Worm (Caenorhabditis elegans) whole organism, L1 larva: ENCODE measurements around the gene ets-7.

Experiments used
- alr-1 ChIP-seq: fragments of 200-800 bp; sonication (Bioruptor generic); optimal IDR thresholded peaks from 2 replicates; lab custom pipeline; 2018; ENCODE audit warnings: borderline replicate concordance, mild to moderate bottlenecking, missing genetic modification characterization, missing compliant biosample characterization
- dpl-1 ChIP-seq, 3 experiments: fragments of 150-350 bp in 2 of 3; sonication (generic microtip) in 1 of 3; optimal IDR thresholded peaks; 2 replicates each; lab custom pipeline; 2014 to 2017; ENCODE audit warnings: missing biosample characterization in 3 of 3, missing genetic modification characterization in 3 of 3, missing genetic modification reagents in 3 of 3
- elt-3 ChIP-seq, 6 experiments: fragments of 150-350 bp in 1 of 6; sonication (generic microtip); optimal IDR thresholded peaks; 2 replicates each; lab custom pipeline; 2017 to 2018; ENCODE audit warnings: missing biosample characterization in 6 of 6, missing genetic modification characterization in 6 of 6, inconsistent platforms in 1 of 6
- lin-39 ChIP-seq: fragments of 150-350 bp; optimal IDR thresholded peaks from 2 replicates; lab custom pipeline; 2014; ENCODE audit warnings: missing biosample characterization, missing genetic modification reagents, missing genetic modification characterization
- lir-3 ChIP-seq: sonication (generic microtip); optimal IDR thresholded peaks from 2 replicates; lab custom pipeline; 2016; ENCODE audit warnings: mild to moderate bottlenecking, missing genetic modification characterization, moderate library complexity, missing compliant biosample characterization; ENCODE audit not compliant: poor library complexity
- mdl-1 ChIP-seq, 2 experiments: fragments of 150-350 bp; optimal IDR thresholded peaks; 2 replicates each; lab custom pipeline; 2014 to 2017; ENCODE audit warnings: missing biosample characterization in 2 of 2, missing genetic modification characterization in 2 of 2, inconsistent platforms in 1 of 2
- tbx-2 ChIP-seq: sonication (generic microtip); optimal IDR thresholded peaks from 2 replicates; lab custom pipeline; 2016; ENCODE audit warnings: missing genetic modification characterization, missing compliant biosample characterization
- unc-130 ChIP-seq: fragments of 150-350 bp; optimal IDR thresholded peaks from 2 replicates; lab custom pipeline; 2017; ENCODE audit warnings: missing biosample characterization, missing genetic modification characterization, inconsistent platforms

ce11 chrV:7545187-7545586, 13.4 kb downstream of the ets-7 start, which contains the start of the genes C54F6.19 and nhx-3:
- no peak for TF ChIP-seq mdl-1 (tag; optimal IDR thresholded peaks at IDR 0.05; lab: Kevin White, UChicago)
- TF ChIP-seq tbx-2 (tag; lab: Kevin White, UChicago), result no peak
- no peak for TF ChIP-seq elt-3 (tag; optimal IDR thresholded peaks at IDR 0.05; lab: Kevin White, UChicago)
- TF ChIP-seq unc-130, result no peak
- TF ChIP-seq lin-39 (tag; lab: Kevin White, UChicago), result no peak
- TF ChIP-seq alr-1 (tag; lab: Kevin White, UChicago), result no peak
- TF ChIP-seq dpl-1 (GFP tag; optimal IDR thresholded peaks at IDR 0.05; lab: Kevin White, UChicago), result no peak
- TF ChIP-seq lir-3, result no peak
